Fruit fly (Drosophila melanogaster): Measurements from ENCODE around the gene AdipoR.

Gene AdipoR

dm6 chr3R:22587419-22587963 is 39.8 kb upstream of the AdipoR start, which contains the start of gene Efa6 (continued):
- TF ChIP-seq CG7556 (GFP tag; optimal IDR thresholded peaks at IDR 0.05) (peak; percentile 21), CG11696 (GFP tag; IDR thresholded peaks at IDR 0.05) (no peak), seq (GFP tag; IDR thresholded peaks at IDR 0.05) (no peak), Med (GFP tag) (peak; percentile 87), CG4282 (GFP tag; optimal IDR thresholded peaks at IDR 0.05) (no peak), CG6272 (GFP tag; IDR thresholded peaks at IDR 0.05) (0 out of 2 replicates have a peak, but pooled peaks have one; percentile 5), abd-A (tag; optimal IDR thresholded peaks at IDR 0.05) (peak; percentile 76), chif (GFP tag; optimal IDR thresholded peaks at IDR 0.05) (peak in 1 of 2 experiments; percentile 14), hth (optimal IDR thresholded peaks at IDR 0.05) (no peak), CG14710 (tag; optimal IDR thresholded peaks at IDR 0.05) (peak; percentile 90), lilli (GFP tag; optimal IDR thresholded peaks at IDR 0.05) (peak; percentile 62), Rx (GFP tag; IDR thresholded peaks at IDR 0.05) (no peak), pzg (GFP tag; optimal IDR thresholded peaks at IDR 0.05) (peak; percentile 81), schlank (tag; optimal IDR thresholded peaks at IDR 0.05) (peak; percentile 2), CG6175 (GFP tag; IDR thresholded peaks at IDR 0.05) (no peak), CG9932 (GFP tag; IDR thresholded peaks at IDR 0.05) (peak; percentile 73), NC2β (GFP tag; optimal IDR thresholded peaks at IDR 0.05) (peak; percentile 12), CG4730 (GFP tag; IDR thresholded peaks at IDR 0.05) (no peak), nmo (GFP tag; optimal IDR thresholded peaks at IDR 0.05) (peak; percentile 76), CG17186 (GFP tag; optimal IDR thresholded peaks at IDR 0.05) (peak; percentile 46), CG17802 (tag; optimal IDR thresholded peaks at IDR 0.05) (no peak), CG11085 (GFP tag; IDR thresholded peaks at IDR 0.05) (no peak), fd96Cb (tag; optimal IDR thresholded peaks at IDR 0.05) (peak; percentile 19), CG10462 (GFP tag; optimal IDR thresholded peaks at IDR 0.05) (no peak), Elba2 (GFP tag; optimal IDR thresholded peaks at IDR 0.05) (peak; percentile 17), danr (GFP tag; IDR thresholded peaks at IDR 0.05) (no peak), CG1233 (GFP tag; optimal IDR thresholded peaks at IDR 0.05) (no peak), lab (GFP tag; optimal IDR thresholded peaks at IDR 0.05) (peak; percentile 58), CG4424 (GFP tag; optimal IDR thresholded peaks at IDR 0.05) (peak; percentile 56), CG4707 (GFP tag; optimal IDR thresholded peaks at IDR 0.05) (no peak), CG13123 (GFP tag; optimal IDR thresholded peaks at IDR 0.05) (peak; percentile 34), CG12155 (GFP tag; optimal IDR thresholded peaks at IDR 0.05) (peak; percentile 63), corto (GFP tag; optimal IDR thresholded peaks at IDR 0.05) (no peak), ac (GFP tag; optimal IDR thresholded peaks at IDR 0.05) (no peak), CG5180 (GFP tag; optimal IDR thresholded peaks at IDR 0.05) (no peak), CG9876 (GFP tag; optimal IDR thresholded peaks at IDR 0.05) (no peak), Myb (GFP tag; optimal IDR thresholded peaks at IDR 0.05) (peak; percentile 88), Lim3 (GFP tag; IDR thresholded peaks at IDR 0.05) (no peak), CG15269 (tag; optimal IDR thresholded peaks at IDR 0.05) (peak; percentile 22), chn (GFP tag; optimal IDR thresholded peaks at IDR 0.05) (peak; percentile 19), Eip74EF (GFP tag; optimal IDR thresholded peaks at IDR 0.05) (peak in 1 of 2 experiments; percentile 0), slbo (GFP tag; IDR thresholded peaks at IDR 0.05) (peak; percentile 53), CG16815 (GFP tag; optimal IDR thresholded peaks at IDR 0.05) (no peak), CG18764 (GFP tag; optimal IDR thresholded peaks at IDR 0.05) (peak; percentile 47), pum (GFP tag; optimal IDR thresholded peaks at IDR 0.05) (peak; percentile 60), Bdp1 (GFP tag; optimal IDR thresholded peaks at IDR 0.05) (no peak), CG2116 (GFP tag; optimal IDR thresholded peaks at IDR 0.05) (peak; percentile 89), CG6765 (GFP tag; optimal IDR thresholded peaks at IDR 0.05) (peak; percentile 11), Jarid2 (GFP tag; optimal IDR thresholded peaks at IDR 0.05) (peak; percentile 93), HLH4C (GFP tag; IDR thresholded peaks at IDR 0.05; ENCODE audit: partially characterized antibody) (peak; percentile 90), nau (GFP tag; optimal IDR thresholded peaks at IDR 0.05) (no peak)
